Fruit fly (Drosophila melanogaster) whole organism, embryonic: Measurements from ENCODE around the gene Rab3GAP1.

Experiments
- Atf6 ChIP-seq: fragments of 200-800 bp; sonication (Bioruptor generic); IDR thresholded peaks from 2 replicates; pipeline ENCODE4 v1.3.6; 2022; ENCODE audit warnings: missing biosample characterization, missing genetic modification characterization
- CG12744 ChIP-seq: fragments of 200-800 bp; sonication (Bioruptor generic); optimal IDR thresholded peaks from 2 replicates; lab custom pipeline; 2016; ENCODE audit warnings: missing biosample characterization, missing genetic modification characterization
- CG2889 ChIP-seq: fragments of 200-800 bp; sonication (Bioruptor generic); IDR thresholded peaks from 3 replicates; pipeline ENCODE4 v1.3.6; 2022; ENCODE audit warnings: missing biosample characterization, missing genetic modification characterization
- Hr39 ChIP-seq: fragments of >200 bp; optimal IDR thresholded peaks from 2 replicates; lab custom pipeline; 2017
- NC2α ChIP-seq: fragments of 200-800 bp; sonication (Bioruptor generic); optimal IDR thresholded peaks from 2 replicates; lab custom pipeline; 2016; ENCODE audit warnings: missing biosample characterization, missing genetic modification characterization
- jigr1 ChIP-seq: fragments of 200-800 bp; sonication (Bioruptor generic); IDR thresholded peaks from 3 replicates; pipeline ENCODE4 v1.3.6; 2022; ENCODE audit warnings: missing biosample characterization, missing genetic modification characterization

DNA sequence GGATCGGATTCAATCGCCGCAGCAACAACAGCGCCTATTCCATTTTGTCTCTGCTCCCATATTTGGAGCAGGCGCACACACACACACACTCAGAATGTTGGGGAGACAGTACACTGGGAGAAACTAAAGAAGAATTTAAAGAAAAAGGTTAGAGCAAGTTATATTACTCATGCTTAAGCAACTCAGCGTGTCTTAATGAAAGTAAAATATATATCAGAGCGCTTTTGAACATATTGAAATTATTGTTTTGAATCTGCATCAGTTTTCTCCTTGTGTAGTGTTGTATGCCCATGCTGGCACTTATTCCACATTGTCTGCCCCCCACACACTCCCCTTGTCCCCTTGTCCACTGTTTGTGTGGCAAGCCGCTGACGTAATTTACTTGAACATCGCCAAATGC lies 20.8 kb downstream of the Rab3GAP1 start:
- peak; percentile 39 for TF ChIP-seq CG12744 (GFP tag; lab: Kevin White, UChicago)
- 0 out of 3 replicates have a peak, but pooled peaks have one; percentile 37 for TF ChIP-seq jigr1 (GFP tag; lab: Robert Waterston, UW)
- peak; percentile 46 for TF ChIP-seq NC2α (GFP tag; lab: Kevin White, UChicago)
- peak; percentile 80 for TF ChIP-seq CG2889
- TF ChIP-seq Atf6 (GFP tag; lab: Robert Waterston, UW), result peak; percentile 70
- no peak for TF ChIP-seq Hr39 (lab: Kevin White, UChicago)
